Worm (Caenorhabditis elegans) whole organism, midembryonic: ENCODE measurements around the gene K09C4.5.

Experiments used
- T22C8.4 ChIP-seq: fragments of 200-800 bp; sonication (Bioruptor generic); IDR thresholded peaks from 2 replicates; pipeline ENCODE4 v1.3.6; 2022; ENCODE audit warnings: missing genetic modification characterization, missing compliant biosample characterization
- cog-1 ChIP-seq: sonication (generic microtip); optimal IDR thresholded peaks from 2 replicates; lab custom pipeline; 2016; ENCODE audit warnings: missing genetic modification characterization, missing compliant biosample characterization
- flt-1 ChIP-seq: fragments of 200-800 bp; sonication (Bioruptor generic); IDR thresholded peaks from 2 replicates; pipeline ENCODE4 v1.3.6; 2022; ENCODE audit warnings: missing genetic modification characterization, missing compliant biosample characterization
- klf-2 ChIP-seq: fragments of 200-800 bp; sonication (Bioruptor generic); conservative IDR thresholded peaks from 2 replicates; pipeline ENCODE4 v1.3.6; 2022; ENCODE audit warnings: missing genetic modification reagents, missing genetic modification characterization, missing compliant biosample characterization
- med-1 ChIP-seq: sonication (generic microtip); optimal IDR thresholded peaks from 2 replicates; lab custom pipeline; 2017; ENCODE audit warnings: missing genetic modification characterization, mild to moderate bottlenecking, missing compliant biosample characterization, antibody characterized with exemption, missing genetic modification reagents; ENCODE audit not compliant: insufficient read depth
- ref-1 ChIP-seq: fragments of 200-800 bp; sonication (Bioruptor generic); conservative IDR thresholded peaks from 2 replicates; pipeline ENCODE4 v1.3.6; 2022; ENCODE audit warnings: missing genetic modification reagents, missing genetic modification characterization, missing compliant biosample characterization
- tab-1 ChIP-seq: fragments of 200-800 bp; sonication (Bioruptor generic); IDR thresholded peaks from 2 replicates; pipeline ENCODE4 v1.3.6; 2022; ENCODE audit warnings: missing genetic modification characterization, missing compliant biosample characterization
- ztf-23 ChIP-seq: fragments of 200-800 bp; sonication (Bioruptor generic); IDR thresholded peaks from 2 replicates; pipeline ENCODE4 v1.3.6; 2022; ENCODE audit warnings: missing genetic modification reagents, missing genetic modification characterization, missing compliant biosample characterization
- ztf-29 ChIP-seq: fragments of 200-800 bp; sonication (Bioruptor generic); IDR thresholded peaks from 2 replicates; pipeline ENCODE4 v1.3.6; 2022; ENCODE audit warnings: missing genetic modification reagents, missing genetic modification characterization, missing compliant biosample characterization

The K09C4.5 gene

ce11 chrX:3289183-3289582, 6.8 kb downstream of the K09C4.5 start, which contains the start of gene K09C4.4:
Gene K09C4.4, plus strand, starts transcription at chrX:3289483.
- TF ChIP-seq klf-2 = no peak
- TF ChIP-seq med-1 (GFP tag; lab: Kevin White, UChicago) = no peak
- TF ChIP-seq T22C8.4 (GFP tag; lab: Robert Waterston, UW) = no peak

ce11 chrX:3290147-3290546, 7.7 kb downstream of the K09C4.5 start:
- TF ChIP-seq flt-1 (GFP tag; lab: Robert Waterston, UW) = no peak
- TF ChIP-seq klf-2 = no peak
- TF ChIP-seq T22C8.4 (GFP tag; lab: Robert Waterston, UW) = no peak
- TF ChIP-seq ztf-29 (GFP tag; lab: Robert Waterston, UW) = no peak
- no peak for TF ChIP-seq ref-1 (GFP tag; lab: Robert Waterston, UW)
- no peak for TF ChIP-seq cog-1 (tag; lab: Kevin White, UChicago)
- no peak for TF ChIP-seq tab-1 (GFP tag; lab: Robert Waterston, UW)
- no peak for TF ChIP-seq ztf-23 (GFP tag; lab: Robert Waterston, UW)

ce11 chrX:3291948-3292347, 9.5 kb downstream of the K09C4.5 start:
- TF ChIP-seq tab-1 (GFP tag; lab: Robert Waterston, UW) = no peak
- TF ChIP-seq flt-1 (GFP tag; lab: Robert Waterston, UW) = no peak
- no peak for TF ChIP-seq ztf-29 (GFP tag; lab: Robert Waterston, UW)
- no peak for TF ChIP-seq ztf-23 (GFP tag; lab: Robert Waterston, UW)
- no peak for TF ChIP-seq klf-2
- no peak for TF ChIP-seq cog-1 (tag; lab: Kevin White, UChicago)
- TF ChIP-seq med-1 (GFP tag; lab: Kevin White, UChicago) = no peak
- TF ChIP-seq T22C8.4 (GFP tag; lab: Robert Waterston, UW) = no peak
- no peak for TF ChIP-seq ref-1 (GFP tag; lab: Robert Waterston, UW)

- TF ChIP-seq klf-2 (no peak), flt-1 (GFP tag; lab: Robert Waterston, UW) (no peak), ztf-23 (GFP tag; lab: Robert Waterston, UW) (no peak), tab-1 (GFP tag; lab: Robert Waterston, UW) (no peak), ref-1 (GFP tag; lab: Robert Waterston, UW) (no peak), T22C8.4 (GFP tag; lab: Robert Waterston, UW) (no peak), med-1 (GFP tag; lab: Kevin White, UChicago) (no peak), cog-1 (tag; lab: Kevin White, UChicago) (no peak), ztf-29 (GFP tag; lab: Robert Waterston, UW) (no peak)
These were observed 13.8 kb downstream of the K09C4.5 start, which contains the start of gene K09C4.2 for ce11 chrX:3296182-3296581. Gene K09C4.2, plus strand, starts transcription at chrX:3296482.

ce11 chrX:3297812-3298211, 15.4 kb downstream of the K09C4.5 start:
- no peak for TF ChIP-seq tab-1 (GFP tag; lab: Robert Waterston, UW)
- TF ChIP-seq klf-2 = no peak
- TF ChIP-seq ztf-23 (GFP tag; lab: Robert Waterston, UW) = no peak
- no peak for TF ChIP-seq cog-1 (tag; lab: Kevin White, UChicago)
- no peak for TF ChIP-seq ref-1 (GFP tag; lab: Robert Waterston, UW)
- TF ChIP-seq ztf-29 (GFP tag; lab: Robert Waterston, UW) = no peak
- no peak for TF ChIP-seq flt-1 (GFP tag; lab: Robert Waterston, UW)
- TF ChIP-seq T22C8.4 (GFP tag; lab: Robert Waterston, UW) = no peak
- no peak for TF ChIP-seq med-1 (GFP tag; lab: Kevin White, UChicago)

ce11 chrX:3298582-3298981, 16.2 kb downstream of the K09C4.5 start, which contains the start of gene K09C4.1:
Gene K09C4.1, plus strand, starts transcription at chrX:3298882.
- TF ChIP-seq cog-1 (tag; lab: Kevin White, UChicago) (no peak), T22C8.4 (GFP tag; lab: Robert Waterston, UW) (no peak), ztf-29 (GFP tag; lab: Robert Waterston, UW) (no peak), tab-1 (GFP tag; lab: Robert Waterston, UW) (no peak), ztf-23 (GFP tag; lab: Robert Waterston, UW) (no peak), ref-1 (GFP tag; lab: Robert Waterston, UW) (no peak), klf-2 (no peak), med-1 (GFP tag; lab: Kevin White, UChicago) (no peak), flt-1 (GFP tag; lab: Robert Waterston, UW) (no peak)

ce11 chrX:3300582-3300981, 18.2 kb downstream of the K09C4.5 start:
- no peak for TF ChIP-seq flt-1 (GFP tag; lab: Robert Waterston, UW)
- no peak for TF ChIP-seq ztf-29 (GFP tag; lab: Robert Waterston, UW)
- no peak for TF ChIP-seq ref-1 (GFP tag; lab: Robert Waterston, UW)
- TF ChIP-seq tab-1 (GFP tag; lab: Robert Waterston, UW) = no peak
- no peak for TF ChIP-seq med-1 (GFP tag; lab: Kevin White, UChicago)
- TF ChIP-seq ztf-23 (GFP tag; lab: Robert Waterston, UW) = no peak

- TF ChIP-seq ref-1 (GFP tag; lab: Robert Waterston, UW) (no peak), cog-1 (tag; lab: Kevin White, UChicago) (no peak), tab-1 (GFP tag; lab: Robert Waterston, UW) (no peak), T22C8.4 (GFP tag; lab: Robert Waterston, UW) (no peak), klf-2 (no peak), ztf-29 (GFP tag; lab: Robert Waterston, UW) (no peak), ztf-23 (GFP tag; lab: Robert Waterston, UW) (no peak), med-1 (GFP tag; lab: Kevin White, UChicago) (no peak), flt-1 (GFP tag; lab: Robert Waterston, UW) (no peak)
These were observed 19.3 kb downstream of the K09C4.5 start, which contains the start of gene F11D5.5 for ce11 chrX:3301770-3302169. Gene F11D5.5, plus strand, starts transcription at chrX:3302070.

- TF ChIP-seq flt-1 (GFP tag; lab: Robert Waterston, UW) = no peak
These were observed 21.6 kb downstream of the K09C4.5 start, which contains the start of gene F11D5.7 for ce11 chrX:3304068-3304467. Gene F11D5.7, plus strand, starts transcription at chrX:3304368.
